Fruit fly (Drosophila melanogaster) whole organism, embryonic: ENCODE results near the gene Rpp14b.

Source experiments
- CG10565 ChIP-seq: fragments of 200-800 bp; sonication (Bioruptor generic); optimal IDR thresholded peaks from 3 replicates; lab custom pipeline; 2016; ENCODE audit warnings: missing biosample characterization, mild to moderate bottlenecking, missing genetic modification characterization
- CG11456 ChIP-seq: fragments of 200-800 bp; sonication (Bioruptor generic); IDR thresholded peaks from 3 replicates; pipeline ENCODE4 v1.3.6; 2022; ENCODE audit warnings: missing biosample characterization, missing genetic modification characterization
- CG14014 ChIP-seq: fragments of 200-800 bp; sonication (Bioruptor generic); IDR thresholded peaks from 2 replicates; pipeline ENCODE4 v1.3.6; 2022; ENCODE audit warnings: missing biosample characterization, missing genetic modification characterization
- CG16813 ChIP-seq: fragments of 200-800 bp; sonication (Bioruptor generic); IDR thresholded peaks from 3 replicates; pipeline ENCODE4 v1.3.6; 2022; ENCODE audit warnings: missing biosample characterization, missing genetic modification characterization; ENCODE audit not compliant: partially characterized antibody
- CG17328 ChIP-seq: fragments of 200-800 bp; sonication (Bioruptor generic); IDR thresholded peaks from 2 replicates; pipeline ENCODE4 v1.3.6; 2022; ENCODE audit warnings: missing biosample characterization, missing genetic modification characterization
- CG17912 ChIP-seq: fragments of 200-800 bp; sonication (Bioruptor generic); optimal IDR thresholded peaks from 2 replicates; lab custom pipeline; 2018; ENCODE audit warnings: missing biosample characterization, mild to moderate bottlenecking, missing genetic modification characterization
- CG2120 ChIP-seq: fragments of 200-800 bp; sonication (Bioruptor generic); optimal IDR thresholded peaks from 3 replicates; lab custom pipeline; 2016; ENCODE audit warnings: missing biosample characterization, missing genetic modification characterization
- CG2712 ChIP-seq: fragments of 200-800 bp; optimal IDR thresholded peaks from 3 replicates; lab custom pipeline; 2019; ENCODE audit warnings: missing biosample characterization, mild to moderate bottlenecking, missing genetic modification characterization, moderate library complexity
- CG30403 ChIP-seq: fragments of 200-800 bp; sonication (Bioruptor generic); optimal IDR thresholded peaks from 3 replicates; lab custom pipeline; 2016; ENCODE audit warnings: missing biosample characterization, missing genetic modification characterization
- CG31365 ChIP-seq: fragments of 200-800 bp; sonication (Bioruptor generic); optimal IDR thresholded peaks from 2 replicates; lab custom pipeline; 2018; ENCODE audit warnings: missing biosample characterization, mild to moderate bottlenecking, missing genetic modification characterization
- CG3163 ChIP-seq: fragments of 200-800 bp; sonication (Bioruptor generic); optimal IDR thresholded peaks from 3 replicates; lab custom pipeline; 2016; ENCODE audit warnings: missing biosample characterization, missing genetic modification characterization
- CG33557 ChIP-seq: fragments of 200-800 bp; sonication (Bioruptor generic); optimal IDR thresholded peaks from 2 replicates; lab custom pipeline; 2019; ENCODE audit warnings: missing biosample characterization, mild to moderate bottlenecking, missing genetic modification characterization, moderate library complexity
- CG34224 ChIP-seq: fragments of 200-800 bp; sonication (Bioruptor generic); IDR thresholded peaks from 3 replicates; pipeline ENCODE4 v1.3.6; 2022; ENCODE audit warnings: missing biosample characterization, missing genetic modification characterization; ENCODE audit not compliant: partially characterized antibody
- CG4820 ChIP-seq: fragments of 200-800 bp; sonication (Bioruptor generic); optimal IDR thresholded peaks from 3 replicates; lab custom pipeline; 2016; ENCODE audit warnings: missing biosample characterization, missing genetic modification characterization
- CG5245 ChIP-seq: fragments of 200-800 bp; sonication (Bioruptor generic); optimal IDR thresholded peaks from 3 replicates; lab custom pipeline; 2016; ENCODE audit warnings: missing biosample characterization, missing genetic modification characterization
- CG6654 ChIP-seq: fragments of 200-800 bp; sonication (Bioruptor generic); optimal IDR thresholded peaks from 2 replicates; lab custom pipeline; 2017; ENCODE audit warnings: missing biosample characterization, mild to moderate bottlenecking, missing genetic modification characterization
- CG7271 ChIP-seq: fragments of 200-800 bp; sonication (Bioruptor generic); optimal IDR thresholded peaks from 2 replicates; lab custom pipeline; 2018; ENCODE audit warnings: missing biosample characterization, mild to moderate bottlenecking, missing genetic modification characterization, moderate library complexity
- CG8388 ChIP-seq: fragments of 200-800 bp; sonication (Bioruptor generic); optimal IDR thresholded peaks from 2 replicates; lab custom pipeline; 2019; ENCODE audit warnings: missing biosample characterization, mild to moderate bottlenecking, missing genetic modification characterization, moderate library complexity
- CG8944 ChIP-seq: fragments of 200-800 bp; sonication (Bioruptor generic); optimal IDR thresholded peaks from 3 replicates; lab custom pipeline; 2016; ENCODE audit warnings: missing biosample characterization, missing genetic modification characterization
- CTCF ChIP-seq: fragments of 200-800 bp; sonication (Bioruptor generic); optimal IDR thresholded peaks from 2 replicates; lab custom pipeline; 2017; ENCODE audit warnings: missing biosample characterization, mild to moderate bottlenecking, missing genetic modification characterization, moderate library complexity
- CoRest ChIP-seq: fragments of 200-800 bp; sonication (Bioruptor generic); optimal IDR thresholded peaks from 3 replicates; lab custom pipeline; 2018; ENCODE audit warnings: missing biosample characterization, mild to moderate bottlenecking, missing genetic modification characterization, moderate library complexity
- E2f2 ChIP-seq: fragments of 200-800 bp; sonication (Bioruptor generic); IDR thresholded peaks from 2 replicates; pipeline ENCODE4 v1.3.6; 2022; ENCODE audit warnings: missing biosample characterization, missing genetic modification characterization
- Fer1 ChIP-seq: fragments of 200-800 bp; sonication (Bioruptor generic); optimal IDR thresholded peaks from 2 replicates; lab custom pipeline; 2017; ENCODE audit warnings: missing biosample characterization, mild to moderate bottlenecking, missing genetic modification characterization
- GATAe ChIP-seq: fragments of 200-800 bp; sonication (Bioruptor generic); conservative IDR thresholded peaks from 2 replicates; pipeline ENCODE4 v1.3.6; 2022; ENCODE audit warnings: missing biosample characterization, missing genetic modification characterization
- H2.0 ChIP-seq: fragments of 200-800 bp; sonication (Bioruptor generic); IDR thresholded peaks from 2 replicates; pipeline ENCODE4 v1.3.6; 2022; ENCODE audit warnings: missing biosample characterization, missing genetic modification characterization
- Lim3 ChIP-seq: fragments of 200-800 bp; sonication (Bioruptor generic); IDR thresholded peaks from 2 replicates; pipeline ENCODE4 v1.3.6; 2022; ENCODE audit warnings: missing biosample characterization, missing genetic modification characterization
- MESR4 ChIP-seq: fragments of 200-800 bp; sonication (Bioruptor generic); optimal IDR thresholded peaks from 2 replicates; lab custom pipeline; 2018; ENCODE audit warnings: missing biosample characterization, mild to moderate bottlenecking, missing genetic modification characterization, moderate library complexity
- Neu2 ChIP-seq: fragments of 200-800 bp; sonication (Bioruptor generic); optimal IDR thresholded peaks from 3 replicates; lab custom pipeline; 2016; ENCODE audit warnings: missing biosample characterization, missing genetic modification characterization, borderline replicate concordance
- Ravus ChIP-seq: fragments of 200-800 bp; sonication (Bioruptor generic); IDR thresholded peaks from 2 replicates; pipeline ENCODE4 v1.3.6; 2022; ENCODE audit warnings: missing biosample characterization, missing genetic modification characterization
- Side ChIP-seq: fragments of 200-800 bp; sonication (Bioruptor generic); optimal IDR thresholded peaks from 2 replicates; lab custom pipeline; 2016; ENCODE audit warnings: missing biosample characterization, missing genetic modification characterization
- Trl ChIP-seq, 3 experiments: fragments of >200 bp in 2 of 3; fragments of 200-800 bp in 1 of 3; sonication (Bioruptor generic) in 1 of 3; optimal IDR thresholded peaks; 2 replicates in 1 of 3; 3 replicates in 2 of 3; lab custom pipeline; 2016 to 2017; ENCODE audit warnings: missing biosample characterization in 1 of 3, missing genetic modification characterization in 1 of 3
- Xrp1 ChIP-seq: fragments of 200-800 bp; sonication (Bioruptor generic); IDR thresholded peaks from 2 replicates; pipeline ENCODE4 v1.3.6; 2022; ENCODE audit warnings: missing biosample characterization, missing genetic modification characterization
- ash1 ChIP-seq: fragments of 200-800 bp; sonication (Bioruptor generic); optimal IDR thresholded peaks from 2 replicates; lab custom pipeline; 2018; ENCODE audit warnings: missing biosample characterization, mild to moderate bottlenecking, missing genetic modification characterization
- dimm ChIP-seq: fragments of 200-800 bp; sonication (Bioruptor generic); IDR thresholded peaks from 2 replicates; pipeline ENCODE4 v1.3.6; 2022; ENCODE audit warnings: missing biosample characterization, missing genetic modification characterization
- fd102C ChIP-seq: fragments of 200-800 bp; sonication (Bioruptor generic); optimal IDR thresholded peaks from 2 replicates; lab custom pipeline; 2018; ENCODE audit warnings: missing biosample characterization, mild to moderate bottlenecking, missing genetic modification characterization, moderate library complexity
- grn ChIP-seq: fragments of 200-800 bp; sonication (Bioruptor generic); optimal IDR thresholded peaks from 3 replicates; lab custom pipeline; 2017; ENCODE audit warnings: missing biosample characterization, missing genetic modification characterization
- klu ChIP-seq: fragments of 200-800 bp; sonication (Bioruptor generic); IDR thresholded peaks from 2 replicates; pipeline ENCODE4 v1.3.6; 2022; ENCODE audit warnings: missing biosample characterization, missing genetic modification characterization
- maf-S ChIP-seq: fragments of 200-800 bp; sonication (Bioruptor generic); optimal IDR thresholded peaks from 2 replicates; lab custom pipeline; 2016; ENCODE audit warnings: missing biosample characterization, missing genetic modification characterization
- mld ChIP-seq: fragments of 200-800 bp; sonication (Bioruptor generic); IDR thresholded peaks from 3 replicates; pipeline ENCODE4 v1.3.6; 2022; ENCODE audit warnings: missing biosample characterization, missing genetic modification characterization; ENCODE audit not compliant: partially characterized antibody
- phol ChIP-seq: fragments of 200-800 bp; sonication (Bioruptor generic); optimal IDR thresholded peaks from 3 replicates; lab custom pipeline; 2018; ENCODE audit warnings: missing biosample characterization, mild to moderate bottlenecking, missing genetic modification characterization, moderate library complexity
- shn ChIP-seq: fragments of 200-800 bp; sonication (Bioruptor generic); optimal IDR thresholded peaks from 3 replicates; lab custom pipeline; 2016; ENCODE audit warnings: missing biosample characterization, missing genetic modification characterization
- sima ChIP-seq: fragments of 200-800 bp; sonication (Bioruptor generic); optimal IDR thresholded peaks from 2 replicates; lab custom pipeline; 2016; ENCODE audit warnings: missing biosample characterization, missing genetic modification characterization
- sisA ChIP-seq: fragments of 200-800 bp; sonication (Bioruptor generic); IDR thresholded peaks from 2 replicates; pipeline ENCODE4 v1.3.6; 2022; ENCODE audit warnings: missing biosample characterization, missing genetic modification characterization
- slbo ChIP-seq: fragments of 200-800 bp; sonication (Bioruptor generic); IDR thresholded peaks from 2 replicates; pipeline ENCODE4 v1.3.6; 2022; ENCODE audit warnings: missing biosample characterization, missing genetic modification characterization
- tap ChIP-seq: fragments of 200-800 bp; optimal IDR thresholded peaks from 3 replicates; lab custom pipeline; 2019; ENCODE audit warnings: missing biosample characterization, mild to moderate bottlenecking, missing genetic modification characterization, moderate library complexity
- tgo ChIP-seq: fragments of 200-800 bp; sonication (Bioruptor generic); IDR thresholded peaks from 3 replicates; pipeline ENCODE4 v1.3.6; 2022; ENCODE audit warnings: missing biosample characterization, missing genetic modification characterization
- trem ChIP-seq: fragments of 200-800 bp; optimal IDR thresholded peaks from 3 replicates; lab custom pipeline; 2019; ENCODE audit warnings: missing biosample characterization, mild to moderate bottlenecking, missing genetic modification characterization, moderate library complexity
- wdn ChIP-seq: fragments of 200-800 bp; sonication (Bioruptor generic); IDR thresholded peaks from 2 replicates; pipeline ENCODE4 v1.3.6; 2022; ENCODE audit warnings: missing biosample characterization, missing genetic modification characterization
- zf30C ChIP-seq: fragments of 200-800 bp; sonication (Bioruptor generic); optimal IDR thresholded peaks from 3 replicates; lab custom pipeline; 2018; ENCODE audit warnings: missing biosample characterization, mild to moderate bottlenecking, missing genetic modification characterization
- zfh2 ChIP-seq: fragments of 200-800 bp; sonication (Bioruptor generic); optimal IDR thresholded peaks from 2 replicates; lab custom pipeline; 2016; ENCODE audit warnings: missing biosample characterization, missing genetic modification characterization

Rpp14b gene

dm6 chr3R:30043139-30043744, 12.5 kb upstream of the Rpp14b start, which contains the start of gene Sry-delta (continued):
- TF ChIP-seq CG33557 (GFP tag; lab: Kevin White, UChicago) (peak; percentile 52), shn (GFP tag; lab: Kevin White, UChicago) (peak; percentile 80), mld (GFP tag; lab: Robert Waterston, UW) (peak; percentile 41; the same call in 1 of the 3 replicates), CG2712 (peak; percentile 83), Ravus (0 out of 2 replicates have a peak, but pooled peaks have one; percentile 2), sisA (GFP tag; lab: Robert Waterston, UW) (peak; percentile 78), CG31365 (tag; lab: Kevin White, UChicago) (no peak), tap (tag; lab: Kevin White, UChicago) (peak; percentile 51), zf30C (GFP tag; lab: Kevin White, UChicago) (no peak), trem (tag; lab: Kevin White, UChicago) (peak; percentile 83), CG3163 (GFP tag; lab: Kevin White, UChicago) (peak; percentile 60), E2f2 (GFP tag; lab: Robert Waterston, UW) (peak; percentile 73), Xrp1 (GFP tag; lab: Robert Waterston, UW) (peak; percentile 68; the same call in 1 of the 2 replicates), zfh2 (GFP tag; lab: Kevin White, UChicago) (peak; percentile 95), slbo (GFP tag; lab: Robert Waterston, UW) (peak; percentile 94), ash1 (GFP tag; lab: Kevin White, UChicago) (peak; percentile 84), MESR4 (GFP tag; lab: Kevin White, UChicago) (peak; percentile 95), CG8388 (GFP tag; lab: Kevin White, UChicago) (peak; percentile 56), CG8944 (peak; percentile 85), wdn (peak; percentile 56; the same call in 1 of the 2 replicates), CG4820 (GFP tag; lab: Kevin White, UChicago) (peak; percentile 65), CoRest (tag; lab: Kevin White, UChicago) (peak; percentile 70), CG10565 (no peak), phol (tag; lab: Kevin White, UChicago) (peak; percentile 85), maf-S (GFP tag; lab: Kevin White, UChicago) (peak; percentile 86), Fer1 (GFP tag; lab: Kevin White, UChicago) (peak; percentile 76), CG17912 (GFP tag; lab: Kevin White, UChicago) (peak; percentile 85), CG5245 (GFP tag; lab: Kevin White, UChicago) (peak; percentile 75), CG6654 (GFP tag; lab: Kevin White, UChicago) (no peak), CG11456 (GFP tag; lab: Robert Waterston, UW) (peak; percentile 94), tgo (GFP tag; lab: Robert Waterston, UW) (peak; percentile 75), CG7271 (tag; lab: Kevin White, UChicago) (peak; percentile 3), GATAe (GFP tag; lab: Robert Waterston, UW) (peak; percentile 22; the same call in 1 of the 2 replicates), CG17328 (GFP tag; lab: Robert Waterston, UW) (peak; percentile 73), Neu2 (peak; percentile 14), dimm (GFP tag; lab: Robert Waterston, UW) (0 out of 2 replicates have a peak, but pooled peaks have one; percentile 3), CG34224 (GFP tag; lab: Robert Waterston, UW) (peak; percentile 76), sima (GFP tag; lab: Kevin White, UChicago) (peak; percentile 85), CG2120 (peak; percentile 93), CG30403 (GFP tag; lab: Kevin White, UChicago) (peak; percentile 90), Trl (optimal IDR thresholded peaks at IDR 0.05; lab: Kevin White, UChicago) (no peak), Trl (GFP tag; optimal IDR thresholded peaks at IDR 0.05; lab: Kevin White, UChicago) (peak; percentile 92), fd102C (GFP tag; lab: Kevin White, UChicago) (peak; percentile 44), Side (peak; percentile 90), CG16813 (GFP tag; lab: Robert Waterston, UW) (peak; percentile 78), Lim3 (no peak), grn (GFP tag; lab: Kevin White, UChicago) (no peak), H2.0 (GFP tag; lab: Robert Waterston, UW) (peak; percentile 60), CTCF (peak; percentile 16), CG14014 (GFP tag; lab: Robert Waterston, UW) (peak; percentile 61; the same call in 1 of the 2 replicates), klu (GFP tag; lab: Robert Waterston, UW) (peak; percentile 64)
